Worm (Caenorhabditis elegans) whole organism, mixed stage, embryonic: ENCODE measurements around the gene Y108G3AL.2.

ENCODE experiments used
- M03D4.4 ChIP-seq: sonication (generic microtip); optimal IDR thresholded peaks from 2 replicates; lab custom pipeline; 2017; ENCODE audit warnings: mild to moderate bottlenecking, missing genetic modification characterization, missing compliant biosample characterization
- bed-3 ChIP-seq: fragments of 200-800 bp; sonication (Bioruptor generic); optimal IDR thresholded peaks from 3 replicates; lab custom pipeline; 2018; ENCODE audit warnings: mild to moderate bottlenecking, missing genetic modification characterization, moderate library complexity, missing compliant biosample characterization
- blmp-1 ChIP-seq: fragments of 150-350 bp; optimal IDR thresholded peaks from 2 replicates; lab custom pipeline; 2014; ENCODE audit warnings: missing biosample characterization, missing genetic modification characterization
- ceh-39 ChIP-seq: fragments of 150-350 bp; optimal IDR thresholded peaks from 2 replicates; lab custom pipeline; 2014; ENCODE audit warnings: missing biosample characterization, missing genetic modification characterization
- ceh-43 ChIP-seq: fragments of 200-800 bp; sonication (Bioruptor generic); optimal IDR thresholded peaks from 2 replicates; lab custom pipeline; 2018; ENCODE audit warnings: mild to moderate bottlenecking, missing genetic modification characterization, moderate library complexity, missing compliant biosample characterization
- ceh-83 ChIP-seq: fragments of 200-800 bp; sonication (Bioruptor generic); optimal IDR thresholded peaks from 2 replicates; lab custom pipeline; 2018; ENCODE audit warnings: mild to moderate bottlenecking, missing genetic modification characterization, missing compliant biosample characterization
- ces-1 ChIP-seq: fragments of 150-350 bp; optimal IDR thresholded peaks from 2 replicates; lab custom pipeline; 2014; ENCODE audit warnings: missing biosample characterization, missing genetic modification reagents, missing genetic modification characterization
- cnd-1 ChIP-seq: fragments of 200-800 bp; sonication (Bioruptor generic); optimal IDR thresholded peaks from 2 replicates; lab custom pipeline; 2018; ENCODE audit warnings: mild to moderate bottlenecking, missing genetic modification characterization, missing compliant biosample characterization
- elt-1 ChIP-seq: sonication (generic microtip); optimal IDR thresholded peaks from 2 replicates; lab custom pipeline; 2017; ENCODE audit warnings: missing genetic modification characterization, mild to moderate bottlenecking, missing compliant biosample characterization, antibody characterized with exemption, moderate library complexity, borderline replicate concordance; ENCODE audit not compliant: insufficient read depth
- elt-3 ChIP-seq: fragments of 150-350 bp; optimal IDR thresholded peaks from 2 replicates; lab custom pipeline; 2014; ENCODE audit warnings: missing biosample characterization, missing genetic modification characterization
- flh-1 ChIP-seq: fragments of 200-800 bp; sonication (Bioruptor generic); optimal IDR thresholded peaks from 2 replicates; lab custom pipeline; 2018; ENCODE audit warnings: mild to moderate bottlenecking, missing genetic modification characterization, moderate library complexity, missing compliant biosample characterization
- ham-2 ChIP-seq: fragments of 200-800 bp; sonication (Bioruptor generic); optimal IDR thresholded peaks from 2 replicates; lab custom pipeline; 2018; ENCODE audit warnings: mild to moderate bottlenecking, missing genetic modification characterization, missing compliant biosample characterization
- hlh-1 ChIP-seq: fragments of 150-350 bp; optimal IDR thresholded peaks from 2 replicates; lab custom pipeline; 2014; ENCODE audit warnings: missing biosample characterization, missing genetic modification reagents, missing genetic modification characterization
- lin-32 ChIP-seq: fragments of 200-800 bp; sonication (Bioruptor generic); optimal IDR thresholded peaks from 2 replicates; lab custom pipeline; 2018; ENCODE audit warnings: mild to moderate bottlenecking, missing genetic modification characterization, missing compliant biosample characterization
- lsy-2 ChIP-seq: fragments of 150-350 bp; optimal IDR thresholded peaks from 2 replicates; lab custom pipeline; 2014; ENCODE audit warnings: missing biosample characterization, missing genetic modification characterization
- mab-5 ChIP-seq: fragments of 150-350 bp; optimal IDR thresholded peaks from 2 replicates; lab custom pipeline; 2014; ENCODE audit warnings: missing biosample characterization, missing genetic modification characterization
- mep-1 ChIP-seq: fragments of 150-350 bp; optimal IDR thresholded peaks from 2 replicates; lab custom pipeline; 2017; ENCODE audit warnings: missing biosample characterization, missing genetic modification reagents, missing genetic modification characterization, inconsistent platforms
- mls-2 ChIP-seq: sonication (generic microtip); optimal IDR thresholded peaks from 2 replicates; lab custom pipeline; 2016; ENCODE audit warnings: mild to moderate bottlenecking, missing genetic modification characterization, moderate library complexity, missing compliant biosample characterization
- nhr-12 ChIP-seq: fragments of 150-350 bp; optimal IDR thresholded peaks from 2 replicates; lab custom pipeline; 2014; ENCODE audit warnings: missing biosample characterization, missing genetic modification characterization
- nhr-2 ChIP-seq: fragments of 150-350 bp; optimal IDR thresholded peaks from 2 replicates; lab custom pipeline; 2014; ENCODE audit warnings: missing biosample characterization, missing genetic modification characterization
- nhr-237 ChIP-seq: fragments of 150-350 bp; optimal IDR thresholded peaks from 2 replicates; lab custom pipeline; 2014; ENCODE audit warnings: missing biosample characterization, missing genetic modification characterization
- nhr-76 ChIP-seq: sonication (generic microtip); optimal IDR thresholded peaks from 2 replicates; lab custom pipeline; 2017; ENCODE audit warnings: missing biosample characterization, missing genetic modification characterization
- sem-2 ChIP-seq: fragments of 200-800 bp; sonication (Bioruptor generic); optimal IDR thresholded peaks from 2 replicates; lab custom pipeline; 2018; ENCODE audit warnings: mild to moderate bottlenecking, missing genetic modification characterization, missing compliant biosample characterization
- snpc-4 ChIP-seq: fragments of 150-350 bp; optimal IDR thresholded peaks from 2 replicates; lab custom pipeline; 2014; ENCODE audit warnings: missing biosample characterization, missing genetic modification characterization
- sptf-1 ChIP-seq: sonication (generic microtip); optimal IDR thresholded peaks from 2 replicates; lab custom pipeline; 2017; ENCODE audit warnings: mild to moderate bottlenecking, missing genetic modification characterization, moderate library complexity, missing compliant biosample characterization
- tbx-8 ChIP-seq: fragments of 200-800 bp; sonication (Bioruptor generic); optimal IDR thresholded peaks from 2 replicates; lab custom pipeline; 2018; ENCODE audit warnings: mild to moderate bottlenecking, missing genetic modification characterization, moderate library complexity, missing compliant biosample characterization
- unc-120 ChIP-seq: sonication (generic microtip); optimal IDR thresholded peaks from 2 replicates; lab custom pipeline; 2017; ENCODE audit warnings: missing genetic modification characterization, missing compliant biosample characterization; ENCODE audit not compliant: poor library complexity, severe bottlenecking
- unc-39 ChIP-seq: fragments of 150-350 bp; optimal IDR thresholded peaks from 2 replicates; lab custom pipeline; 2014; ENCODE audit warnings: missing biosample characterization, missing genetic modification characterization
- unc-62 ChIP-seq: fragments of 150-350 bp; optimal IDR thresholded peaks from 2 replicates; lab custom pipeline; 2014; ENCODE audit warnings: missing biosample characterization, missing genetic modification reagents, missing genetic modification characterization
- zip-8 ChIP-seq: fragments of 150-350 bp; optimal IDR thresholded peaks from 2 replicates; lab custom pipeline; 2014; ENCODE audit warnings: missing biosample characterization, missing genetic modification characterization

The Y108G3AL.2 gene

DNA sequence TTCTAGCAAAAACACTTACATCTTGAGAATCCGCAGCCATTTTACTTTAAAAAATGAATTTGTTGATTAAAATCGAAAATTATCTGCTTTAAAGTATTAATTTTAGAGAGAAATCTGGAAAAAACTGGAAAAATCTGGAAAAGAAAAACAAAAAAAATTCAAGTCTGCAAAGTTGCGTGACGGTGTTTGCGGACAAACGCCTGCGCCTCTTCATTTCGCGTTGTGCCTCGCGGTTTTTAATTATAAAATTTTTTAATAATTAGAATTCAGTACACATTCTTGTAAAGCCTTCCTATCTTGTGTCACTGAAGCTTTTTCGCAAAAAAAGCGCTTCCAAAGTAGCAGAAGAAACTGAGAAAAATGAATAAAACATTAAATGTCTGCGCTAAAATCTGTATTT, 40.2 kb upstream of the Y108G3AL.2 start, which contains the start of gene W03F9.1 (continued):
- TF ChIP-seq snpc-4 (tag; lab: Kevin White, UChicago) (no peak), nhr-237 (peak; percentile 49), ham-2 (GFP tag; lab: Kevin White, UChicago) (no peak), ceh-43 (GFP tag; lab: Kevin White, UChicago) (peak; percentile 41)

DNA sequence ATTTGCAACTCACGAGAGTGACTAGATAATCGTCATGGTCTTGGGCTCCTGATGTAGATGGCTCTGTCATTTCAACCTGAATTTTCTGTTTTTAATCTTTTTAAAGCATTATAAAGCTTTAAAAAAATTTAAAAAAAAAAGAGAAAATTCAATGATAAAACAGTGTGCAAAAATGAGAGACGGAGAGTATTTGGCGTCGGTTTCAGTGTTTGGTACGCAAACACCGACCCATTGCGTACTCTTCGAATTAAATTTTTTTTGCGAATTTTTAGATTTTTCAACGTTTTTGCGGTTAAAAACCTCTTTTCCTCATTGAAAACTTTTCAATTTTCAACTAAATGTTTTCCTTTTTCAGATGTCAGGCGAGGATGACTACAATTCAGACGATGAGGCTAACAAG, 38.9 kb upstream of the Y108G3AL.2 start, which contains the start of the genes W03F9.2 and sftb-2:
W03F9.2 (minus strand) TSS at position 153 of the 400 bp plus-strand sequence.
sftb-2 (plus strand) TSS at position 356 of the 400 bp plus-strand sequence.
- TF ChIP-seq unc-120 (tag; lab: Kevin White, UChicago) (no peak), ces-1 (peak; percentile 95), cnd-1 (tag; lab: Kevin White, UChicago) (no peak), lsy-2 (peak; percentile 50), flh-1 (GFP tag; lab: Kevin White, UChicago) (no peak), ceh-39 (tag; lab: Kevin White, UChicago) (no peak), nhr-76 (tag; lab: Kevin White, UChicago) (no peak)
- TF ChIP-seq, all 35 proteins: peak for 2

DNA sequence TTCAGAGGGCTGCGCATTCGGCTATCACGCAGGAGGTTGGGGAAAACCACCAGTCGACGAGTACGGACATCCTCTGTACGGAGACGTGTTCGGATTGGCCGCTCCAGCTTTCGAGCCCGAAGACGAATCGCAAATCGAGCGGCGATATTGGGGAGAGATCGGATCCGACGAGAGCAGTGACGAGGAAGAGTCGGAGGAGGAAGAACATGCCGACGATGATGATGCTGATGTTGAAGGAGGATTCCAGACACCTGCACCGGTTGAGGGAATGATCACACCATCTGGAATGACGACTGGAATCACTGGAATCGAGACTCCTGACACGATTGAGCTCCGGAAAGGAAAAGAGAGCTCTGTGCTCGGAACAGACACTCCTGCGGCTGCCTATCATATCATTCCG, 36.6 kb upstream of the Y108G3AL.2 start:
- TF ChIP-seq elt-3 (no peak), unc-120 (tag; lab: Kevin White, UChicago) (no peak), blmp-1 (tag; lab: Kevin White, UChicago) (no peak), unc-39 (tag; lab: Kevin White, UChicago) (no peak), unc-62 (no peak), mls-2 (tag; lab: Kevin White, UChicago) (no peak), mep-1 (tag; lab: Kevin White, UChicago) (no peak), nhr-76 (tag; lab: Kevin White, UChicago) (no peak), nhr-237 (no peak), ceh-39 (tag; lab: Kevin White, UChicago) (no peak), flh-1 (GFP tag; lab: Kevin White, UChicago) (no peak), lsy-2 (no peak), ces-1 (no peak), bed-3 (GFP tag; lab: Kevin White, UChicago) (no peak)

DNA sequence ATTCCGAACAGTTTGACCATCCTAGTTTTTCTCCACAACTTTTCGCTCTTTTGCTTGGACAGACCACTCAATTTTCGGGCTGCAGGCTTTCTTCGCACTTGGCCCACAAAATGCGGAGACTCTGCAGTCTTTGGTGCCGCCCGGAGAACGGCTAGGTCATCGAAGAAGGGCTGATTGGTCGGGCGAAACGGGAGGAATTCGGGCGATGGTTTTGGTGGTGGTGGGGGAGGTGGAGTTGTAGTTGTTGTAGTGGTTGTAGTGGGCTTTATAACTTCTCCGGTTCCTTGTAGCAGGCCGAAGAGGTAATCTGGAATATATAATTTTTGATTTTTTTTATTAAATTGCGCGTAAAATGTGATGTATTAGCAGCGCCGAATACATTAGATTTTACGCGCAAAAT, 29.1 kb upstream of the Y108G3AL.2 start:
- TF ChIP-seq ceh-43 (GFP tag; lab: Kevin White, UChicago) (no peak), M03D4.4 (tag; lab: Kevin White, UChicago) (no peak), hlh-1 (tag; lab: Kevin White, UChicago) (no peak), nhr-237 (no peak), cnd-1 (tag; lab: Kevin White, UChicago) (no peak), ces-1 (no peak), ham-2 (GFP tag; lab: Kevin White, UChicago) (no peak), zip-8 (tag; lab: Kevin White, UChicago) (no peak), nhr-2 (no peak), elt-3 (no peak), flh-1 (GFP tag; lab: Kevin White, UChicago) (no peak)

DNA sequence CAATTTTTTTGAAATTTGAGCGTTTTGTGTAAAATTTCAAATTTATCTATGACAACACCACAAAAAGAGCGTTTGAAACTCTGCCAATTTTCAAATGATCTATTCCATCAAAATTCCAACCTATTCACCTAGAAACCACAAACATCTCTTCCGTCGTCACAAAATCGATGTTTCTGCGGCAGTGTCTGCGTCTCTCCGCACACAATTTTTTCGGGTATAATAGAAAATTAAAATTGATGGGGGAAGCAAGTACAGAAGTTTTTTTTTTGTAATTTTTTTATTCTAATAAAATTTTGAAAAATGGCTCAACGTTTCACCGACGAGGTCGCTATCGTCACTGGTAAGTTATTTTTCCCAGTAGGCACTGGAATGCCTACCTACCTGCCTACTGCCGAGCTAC, 28.2 kb upstream of the Y108G3AL.2 start, which contains the start of gene W03F9.9:
W03F9.9 (plus strand) TSS at position 301 of the 400 bp plus-strand sequence.
- no peak for TF ChIP-seq sptf-1
- TF ChIP-seq ceh-39 (tag; lab: Kevin White, UChicago) = no peak
- TF ChIP-seq ceh-43 (GFP tag; lab: Kevin White, UChicago) = no peak
- TF ChIP-seq nhr-2 = no peak
- TF ChIP-seq mls-2 (tag; lab: Kevin White, UChicago) = no peak
- no peak for TF ChIP-seq M03D4.4 (tag; lab: Kevin White, UChicago)
- no peak for TF ChIP-seq sem-2
- TF ChIP-seq mep-1 (tag; lab: Kevin White, UChicago) = no peak
- no peak for TF ChIP-seq unc-39 (tag; lab: Kevin White, UChicago)
- TF ChIP-seq ces-1 = no peak
- TF ChIP-seq elt-1 (tag; lab: Kevin White, UChicago) = no peak
- no peak for TF ChIP-seq ceh-83 (GFP tag; lab: Kevin White, UChicago)
- TF ChIP-seq nhr-76 (tag; lab: Kevin White, UChicago) = no peak
- TF ChIP-seq lin-32 (GFP tag; lab: Kevin White, UChicago) = no peak
- no peak for TF ChIP-seq bed-3 (GFP tag; lab: Kevin White, UChicago)

DNA sequence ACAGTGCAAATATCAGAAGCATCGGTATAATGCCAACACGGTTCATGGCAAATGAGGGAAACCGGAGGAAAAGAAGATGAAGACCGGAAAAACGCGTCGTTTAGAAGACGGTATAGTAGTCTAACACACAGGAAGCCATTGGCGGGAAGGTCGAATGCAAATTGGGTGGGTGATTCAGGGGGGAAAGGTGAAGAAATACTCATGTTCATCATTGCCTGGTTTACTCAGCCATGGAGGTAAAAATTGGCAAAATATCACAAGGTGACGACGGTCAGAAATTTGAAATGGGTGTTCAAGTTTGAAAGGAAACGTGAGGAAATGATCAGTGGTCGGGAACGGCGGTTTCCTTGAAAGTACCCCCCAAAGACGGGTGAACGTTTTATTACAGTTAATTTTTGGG, 25.5 kb upstream of the Y108G3AL.2 start, which contains the start of gene W03F9.11:
W03F9.11 (minus strand) TSS at position 101 of the 400 bp plus-strand sequence.
- TF ChIP-seq nhr-237 = no peak
- no peak for TF ChIP-seq ces-1
- TF ChIP-seq sptf-1 = no peak
- TF ChIP-seq unc-120 (tag; lab: Kevin White, UChicago) = no peak
- no peak for TF ChIP-seq lin-32 (GFP tag; lab: Kevin White, UChicago)
- TF ChIP-seq tbx-8 (GFP tag; lab: Kevin White, UChicago) = no peak
- no peak for TF ChIP-seq unc-39 (tag; lab: Kevin White, UChicago)
- TF ChIP-seq mls-2 (tag; lab: Kevin White, UChicago) = no peak
- no peak for TF ChIP-seq elt-1 (tag; lab: Kevin White, UChicago)
- no peak for TF ChIP-seq bed-3 (GFP tag; lab: Kevin White, UChicago)
- no peak for TF ChIP-seq ceh-39 (tag; lab: Kevin White, UChicago)
- no peak for TF ChIP-seq cnd-1 (tag; lab: Kevin White, UChicago)
- TF ChIP-seq zip-8 (tag; lab: Kevin White, UChicago) = no peak
- no peak for TF ChIP-seq mab-5 (tag; lab: Kevin White, UChicago)
- TF ChIP-seq nhr-12 (tag; lab: Kevin White, UChicago) = no peak
- TF ChIP-seq sem-2 = no peak
- TF ChIP-seq ceh-83 (GFP tag; lab: Kevin White, UChicago) = no peak
- TF ChIP-seq hlh-1 (tag; lab: Kevin White, UChicago) = no peak
